Worm (Caenorhabditis elegans) whole organism, mixed stage, embryonic: ENCODE data around the gene pqn-22.

Source experiments
- M03D4.4 ChIP-seq: sonication (generic microtip); optimal IDR thresholded peaks from 2 replicates; lab custom pipeline; 2017; ENCODE audit warnings: mild to moderate bottlenecking, missing genetic modification characterization, missing compliant biosample characterization
- ceh-39 ChIP-seq: fragments of 150-350 bp; optimal IDR thresholded peaks from 2 replicates; lab custom pipeline; 2014; ENCODE audit warnings: missing biosample characterization, missing genetic modification characterization
- ceh-43 ChIP-seq: fragments of 200-800 bp; sonication (Bioruptor generic); optimal IDR thresholded peaks from 2 replicates; lab custom pipeline; 2018; ENCODE audit warnings: mild to moderate bottlenecking, missing genetic modification characterization, moderate library complexity, missing compliant biosample characterization
- ceh-83 ChIP-seq: fragments of 200-800 bp; sonication (Bioruptor generic); optimal IDR thresholded peaks from 2 replicates; lab custom pipeline; 2018; ENCODE audit warnings: mild to moderate bottlenecking, missing genetic modification characterization, missing compliant biosample characterization
- ces-1 ChIP-seq: fragments of 150-350 bp; optimal IDR thresholded peaks from 2 replicates; lab custom pipeline; 2014; ENCODE audit warnings: missing biosample characterization, missing genetic modification reagents, missing genetic modification characterization
- cnd-1 ChIP-seq: fragments of 200-800 bp; sonication (Bioruptor generic); optimal IDR thresholded peaks from 2 replicates; lab custom pipeline; 2018; ENCODE audit warnings: mild to moderate bottlenecking, missing genetic modification characterization, missing compliant biosample characterization
- drap-1 ChIP-seq: fragments of 200-800 bp; sonication (Bioruptor generic); optimal IDR thresholded peaks from 3 replicates; lab custom pipeline; 2018; ENCODE audit warnings: mild to moderate bottlenecking, missing genetic modification characterization, missing compliant biosample characterization
- elt-1 ChIP-seq: sonication (generic microtip); optimal IDR thresholded peaks from 2 replicates; lab custom pipeline; 2017; ENCODE audit warnings: missing genetic modification characterization, mild to moderate bottlenecking, missing compliant biosample characterization, antibody characterized with exemption, moderate library complexity, borderline replicate concordance; ENCODE audit not compliant: insufficient read depth
- elt-3 ChIP-seq: fragments of 150-350 bp; optimal IDR thresholded peaks from 2 replicates; lab custom pipeline; 2014; ENCODE audit warnings: missing biosample characterization, missing genetic modification characterization
- ham-2 ChIP-seq: fragments of 200-800 bp; sonication (Bioruptor generic); optimal IDR thresholded peaks from 2 replicates; lab custom pipeline; 2018; ENCODE audit warnings: mild to moderate bottlenecking, missing genetic modification characterization, missing compliant biosample characterization
- hlh-1 ChIP-seq: fragments of 150-350 bp; optimal IDR thresholded peaks from 2 replicates; lab custom pipeline; 2014; ENCODE audit warnings: missing biosample characterization, missing genetic modification reagents, missing genetic modification characterization
- lin-13 ChIP-seq: fragments of 150-350 bp; optimal IDR thresholded peaks from 2 replicates; lab custom pipeline; 2014; ENCODE audit warnings: missing biosample characterization, missing genetic modification characterization
- lin-32 ChIP-seq: fragments of 200-800 bp; sonication (Bioruptor generic); optimal IDR thresholded peaks from 2 replicates; lab custom pipeline; 2018; ENCODE audit warnings: mild to moderate bottlenecking, missing genetic modification characterization, missing compliant biosample characterization
- lsy-2 ChIP-seq: fragments of 150-350 bp; optimal IDR thresholded peaks from 2 replicates; lab custom pipeline; 2014; ENCODE audit warnings: missing biosample characterization, missing genetic modification characterization
- mab-5 ChIP-seq: fragments of 150-350 bp; optimal IDR thresholded peaks from 2 replicates; lab custom pipeline; 2014; ENCODE audit warnings: missing biosample characterization, missing genetic modification characterization
- mep-1 ChIP-seq: fragments of 150-350 bp; optimal IDR thresholded peaks from 2 replicates; lab custom pipeline; 2017; ENCODE audit warnings: missing biosample characterization, missing genetic modification reagents, missing genetic modification characterization, inconsistent platforms
- mls-2 ChIP-seq: sonication (generic microtip); optimal IDR thresholded peaks from 2 replicates; lab custom pipeline; 2016; ENCODE audit warnings: mild to moderate bottlenecking, missing genetic modification characterization, moderate library complexity, missing compliant biosample characterization
- nhr-12 ChIP-seq: fragments of 150-350 bp; optimal IDR thresholded peaks from 2 replicates; lab custom pipeline; 2014; ENCODE audit warnings: missing biosample characterization, missing genetic modification characterization
- nhr-2 ChIP-seq: fragments of 150-350 bp; optimal IDR thresholded peaks from 2 replicates; lab custom pipeline; 2014; ENCODE audit warnings: missing biosample characterization, missing genetic modification characterization
- nhr-237 ChIP-seq: fragments of 150-350 bp; optimal IDR thresholded peaks from 2 replicates; lab custom pipeline; 2014; ENCODE audit warnings: missing biosample characterization, missing genetic modification characterization
- nhr-28 ChIP-seq: fragments of 150-350 bp; optimal IDR thresholded peaks from 2 replicates; lab custom pipeline; 2014; ENCODE audit warnings: missing biosample characterization, missing genetic modification characterization
- nhr-76 ChIP-seq: sonication (generic microtip); optimal IDR thresholded peaks from 2 replicates; lab custom pipeline; 2017; ENCODE audit warnings: missing biosample characterization, missing genetic modification characterization
- pha-4 ChIP-seq: fragments of 150-350 bp; optimal IDR thresholded peaks from 2 replicates; lab custom pipeline; 2018; ENCODE audit warnings: missing biosample characterization, missing genetic modification reagents, missing genetic modification characterization
- sem-2 ChIP-seq: fragments of 200-800 bp; sonication (Bioruptor generic); optimal IDR thresholded peaks from 2 replicates; lab custom pipeline; 2018; ENCODE audit warnings: mild to moderate bottlenecking, missing genetic modification characterization, missing compliant biosample characterization
- snpc-4 ChIP-seq: fragments of 150-350 bp; optimal IDR thresholded peaks from 2 replicates; lab custom pipeline; 2014; ENCODE audit warnings: missing biosample characterization, missing genetic modification characterization
- sptf-1 ChIP-seq: sonication (generic microtip); optimal IDR thresholded peaks from 2 replicates; lab custom pipeline; 2017; ENCODE audit warnings: mild to moderate bottlenecking, missing genetic modification characterization, moderate library complexity, missing compliant biosample characterization
- tbx-8 ChIP-seq: fragments of 200-800 bp; sonication (Bioruptor generic); optimal IDR thresholded peaks from 2 replicates; lab custom pipeline; 2018; ENCODE audit warnings: mild to moderate bottlenecking, missing genetic modification characterization, moderate library complexity, missing compliant biosample characterization
- unc-120 ChIP-seq: sonication (generic microtip); optimal IDR thresholded peaks from 2 replicates; lab custom pipeline; 2017; ENCODE audit warnings: missing genetic modification characterization, missing compliant biosample characterization; ENCODE audit not compliant: poor library complexity, severe bottlenecking
- unc-39 ChIP-seq: fragments of 150-350 bp; optimal IDR thresholded peaks from 2 replicates; lab custom pipeline; 2014; ENCODE audit warnings: missing biosample characterization, missing genetic modification characterization
- unc-62 ChIP-seq: fragments of 150-350 bp; optimal IDR thresholded peaks from 2 replicates; lab custom pipeline; 2014; ENCODE audit warnings: missing biosample characterization, missing genetic modification reagents, missing genetic modification characterization
- zip-8 ChIP-seq: fragments of 150-350 bp; optimal IDR thresholded peaks from 2 replicates; lab custom pipeline; 2014; ENCODE audit warnings: missing biosample characterization, missing genetic modification characterization
- ztf-11 ChIP-seq: fragments of 150-350 bp; optimal IDR thresholded peaks from 2 replicates; lab custom pipeline; 2014; ENCODE audit warnings: missing biosample characterization, missing genetic modification characterization

Gene pqn-22

ce11 chrIV:6014895-6015294 is 18.5 kb downstream of the pqn-22 start, which contains the start of gene C46G7.2:
C46G7.2 (plus strand) TSS chrIV:6015195.
- TF ChIP-seq hlh-1 (tag; lab: Kevin White, UChicago): no peak
- TF ChIP-seq ztf-11 (tag; lab: Kevin White, UChicago): no peak

ce11 chrIV:6013853-6014252 is 19.6 kb downstream of the pqn-22 start:
- TF ChIP-seq tbx-8 (GFP tag; lab: Kevin White, UChicago): no peak
- peak; percentile 86 for TF ChIP-seq unc-62 (GFP tag; lab: Kevin White, UChicago)
- TF ChIP-seq hlh-1 (tag; lab: Kevin White, UChicago): peak; percentile 70
- TF ChIP-seq unc-120 (tag; lab: Kevin White, UChicago): peak; percentile 64

ce11 chrIV:6011545-6011944 is 21.9 kb downstream of the pqn-22 start, which contains the start of gene C46G7.5:
C46G7.5 (minus strand) TSS chrIV:6011645.
- no peak for TF ChIP-seq mls-2
- TF ChIP-seq nhr-76 (tag; lab: Kevin White, UChicago): no peak
- TF ChIP-seq mep-1 (tag; lab: Kevin White, UChicago): no peak
- no peak for TF ChIP-seq M03D4.4 (tag; lab: Kevin White, UChicago)
- TF ChIP-seq ham-2 (GFP tag; lab: Kevin White, UChicago): no peak
- TF ChIP-seq lsy-2: no peak
- no peak for TF ChIP-seq nhr-12 (tag; lab: Kevin White, UChicago)
- no peak for TF ChIP-seq ces-1 (GFP tag; lab: Kevin White, UChicago)
- no peak for TF ChIP-seq ceh-43 (GFP tag; lab: Kevin White, UChicago)
- no peak for TF ChIP-seq ceh-83
- no peak for TF ChIP-seq lin-32 (GFP tag; lab: Kevin White, UChicago)

ce11 chrIV:6010274-6010673 is 23.2 kb downstream of the pqn-22 start:
- TF ChIP-seq unc-39 (tag; lab: Kevin White, UChicago): no peak

ce11 chrIV:6005655-6006054 is 27.8 kb downstream of the pqn-22 start:
- TF ChIP-seq mep-1 (tag; lab: Kevin White, UChicago) (no peak), lin-13 (tag; lab: Kevin White, UChicago) (no peak), pha-4 (tag; lab: Kevin White, UChicago) (no peak), mls-2 (no peak), unc-39 (tag; lab: Kevin White, UChicago) (no peak), nhr-76 (tag; lab: Kevin White, UChicago) (no peak), elt-1 (tag; lab: Kevin White, UChicago) (no peak), drap-1 (GFP tag; lab: Kevin White, UChicago) (no peak), snpc-4 (tag; lab: Kevin White, UChicago) (no peak), sptf-1 (tag; lab: Kevin White, UChicago) (no peak), nhr-28 (no peak), tbx-8 (GFP tag; lab: Kevin White, UChicago) (no peak), lin-32 (GFP tag; lab: Kevin White, UChicago) (no peak), zip-8 (no peak), elt-3 (tag; lab: Kevin White, UChicago) (no peak), sem-2 (GFP tag; lab: Kevin White, UChicago) (no peak), cnd-1 (tag; lab: Kevin White, UChicago) (no peak), ceh-39 (no peak), M03D4.4 (tag; lab: Kevin White, UChicago) (no peak), nhr-237 (tag; lab: Kevin White, UChicago) (no peak)

ce11 chrIV:5990503-5990902 is 42.9 kb downstream of the pqn-22 start:
- TF ChIP-seq unc-39 (tag; lab: Kevin White, UChicago): no peak
- no peak for TF ChIP-seq ceh-39
- TF ChIP-seq ceh-43 (GFP tag; lab: Kevin White, UChicago): no peak
- no peak for TF ChIP-seq ceh-83
- no peak for TF ChIP-seq unc-120 (tag; lab: Kevin White, UChicago)
- no peak for TF ChIP-seq nhr-76 (tag; lab: Kevin White, UChicago)
- no peak for TF ChIP-seq drap-1 (GFP tag; lab: Kevin White, UChicago)
- no peak for TF ChIP-seq nhr-28
- TF ChIP-seq ces-1 (GFP tag; lab: Kevin White, UChicago): no peak
- no peak for TF ChIP-seq nhr-2 (tag; lab: Kevin White, UChicago)
- TF ChIP-seq mab-5 (tag; lab: Kevin White, UChicago): no peak
